Worm (Caenorhabditis elegans) whole organism, L4 larva: ENCODE measurements around the gene ZC13.10.

ENCODE experiments used
- F10B5.3 ChIP-seq: sonication (generic microtip); optimal IDR thresholded peaks from 2 replicates; lab custom pipeline; 2016; ENCODE audit warnings: mild to moderate bottlenecking, missing genetic modification characterization, missing compliant biosample characterization
- F37D6.2 ChIP-seq: sonication (generic microtip); optimal IDR thresholded peaks from 2 replicates; lab custom pipeline; 2016; ENCODE audit warnings: mild to moderate bottlenecking, missing genetic modification characterization, missing compliant biosample characterization
- F49E8.2 ChIP-seq: sonication (generic microtip); optimal IDR thresholded peaks from 2 replicates; lab custom pipeline; 2016; ENCODE audit warnings: missing compliant biosample characterization, mild to moderate bottlenecking, missing genetic modification characterization, borderline replicate concordance
- R02D3.7 ChIP-seq: fragments of 150-350 bp; sonication (generic microtip); optimal IDR thresholded peaks from 3 replicates; lab custom pipeline; 2014; ENCODE audit warnings: missing biosample characterization, missing genetic modification characterization
- T20F7.1 ChIP-seq: fragments of 200-800 bp; sonication (Bioruptor generic); optimal IDR thresholded peaks from 2 replicates; lab custom pipeline; 2018; ENCODE audit warnings: mild to moderate bottlenecking, missing genetic modification characterization, missing compliant biosample characterization
- Y5F2A.4 ChIP-seq: fragments of 200-800 bp; sonication (Bioruptor generic); optimal IDR thresholded peaks from 2 replicates; lab custom pipeline; 2018; ENCODE audit warnings: mild to moderate bottlenecking, missing genetic modification characterization, missing compliant biosample characterization
- Y75B8A.6 ChIP-seq: fragments of 200-800 bp; sonication (Bioruptor generic); IDR thresholded peaks from 2 replicates; pipeline ENCODE4 v1.3.6; 2022; ENCODE audit warnings: missing genetic modification reagents, missing genetic modification characterization, missing compliant biosample characterization
- ZK337.2 ChIP-seq: fragments of 200-800 bp; sonication (Bioruptor generic); IDR thresholded peaks from 2 replicates; pipeline ENCODE4 v1.3.6; 2022; ENCODE audit warnings: missing genetic modification reagents, missing genetic modification characterization, missing compliant biosample characterization
- ceh-28 ChIP-seq: fragments of 150-350 bp; optimal IDR thresholded peaks from 2 replicates; lab custom pipeline; 2014; ENCODE audit warnings: missing biosample characterization, missing genetic modification reagents, missing genetic modification characterization
- ceh-44 ChIP-seq: fragments of 200-800 bp; sonication (Bioruptor generic); IDR thresholded peaks from 2 replicates; pipeline ENCODE4 v1.3.6; 2022; ENCODE audit warnings: missing genetic modification reagents, missing genetic modification characterization, missing compliant biosample characterization
- ceh-62 ChIP-seq: sonication (generic microtip); optimal IDR thresholded peaks from 2 replicates; lab custom pipeline; 2017; ENCODE audit warnings: missing biosample characterization, missing genetic modification characterization
- cey-2 ChIP-seq: sonication (generic microtip); optimal IDR thresholded peaks from 3 replicates; lab custom pipeline; 2017; ENCODE audit warnings: missing genetic modification characterization, mild to moderate bottlenecking, missing compliant biosample characterization, antibody characterized with exemption, borderline replicate concordance; ENCODE audit not compliant: insufficient read depth
- ctbp-1 ChIP-seq: fragments of 200-800 bp; sonication (Bioruptor generic); IDR thresholded peaks from 2 replicates; pipeline ENCODE4 v1.3.6; 2022; ENCODE audit warnings: missing genetic modification reagents, missing genetic modification characterization, missing compliant biosample characterization
- daf-19 ChIP-seq: fragments of 200-800 bp; sonication (Bioruptor generic); conservative IDR thresholded peaks from 2 replicates; pipeline ENCODE4 v1.3.6; 2022; ENCODE audit warnings: missing genetic modification characterization, missing compliant biosample characterization
- daf-8 ChIP-seq: fragments of 200-800 bp; sonication (Bioruptor generic); IDR thresholded peaks from 2 replicates; pipeline ENCODE4 v1.3.6; 2022; ENCODE audit warnings: missing genetic modification characterization, missing compliant biosample characterization
- dmd-6 ChIP-seq: fragments of 200-800 bp; sonication (Bioruptor generic); IDR thresholded peaks from 2 replicates; pipeline ENCODE4 v1.3.6; 2022; ENCODE audit warnings: missing genetic modification reagents, missing genetic modification characterization, missing compliant biosample characterization
- dmd-8 ChIP-seq: fragments of 200-800 bp; sonication (Bioruptor generic); IDR thresholded peaks from 2 replicates; pipeline ENCODE4 v1.3.6; 2022; ENCODE audit warnings: missing genetic modification characterization, missing compliant biosample characterization
- dpl-1 ChIP-seq: fragments of 150-350 bp; optimal IDR thresholded peaks from 2 replicates; lab custom pipeline; 2014; ENCODE audit warnings: missing biosample characterization, missing genetic modification reagents, missing genetic modification characterization
- duxl-1 ChIP-seq: sonication (generic microtip); optimal IDR thresholded peaks from 2 replicates; lab custom pipeline; 2016; ENCODE audit warnings: mild to moderate bottlenecking, missing genetic modification characterization, moderate library complexity, missing compliant biosample characterization; ENCODE audit not compliant: poor library complexity
- gei-8 ChIP-seq: fragments of 200-800 bp; sonication (Bioruptor generic); optimal IDR thresholded peaks from 2 replicates; lab custom pipeline; 2018; ENCODE audit warnings: mild to moderate bottlenecking, missing genetic modification characterization, missing compliant biosample characterization
- hif-1 ChIP-seq, 2 experiments: sonication (generic microtip); optimal IDR thresholded peaks; 2 replicates each; lab custom pipeline; 2016 to 2017; ENCODE audit warnings: missing compliant biosample characterization in 2 of 2, missing genetic modification characterization in 2 of 2, missing genetic modification reagents in 2 of 2, missing genotype in 2 of 2, mild to moderate bottlenecking in 1 of 2
- lin-1 ChIP-seq: fragments of 200-800 bp; sonication (Bioruptor generic); IDR thresholded peaks from 2 replicates; pipeline ENCODE4 v1.3.6; 2022; ENCODE audit warnings: missing genetic modification reagents, missing genetic modification characterization, missing compliant biosample characterization
- lin-13 ChIP-seq: fragments of 150-350 bp; optimal IDR thresholded peaks from 2 replicates; lab custom pipeline; 2014; ENCODE audit warnings: missing biosample characterization, missing genetic modification reagents, missing genetic modification characterization
- lin-15B ChIP-seq: fragments of 150-350 bp; sonication (generic microtip); optimal IDR thresholded peaks from 3 replicates; lab custom pipeline; 2014; ENCODE audit warnings: missing biosample characterization, missing genetic modification characterization
- lin-29 ChIP-seq: fragments of 200-800 bp; sonication (Bioruptor generic); IDR thresholded peaks from 2 replicates; pipeline ENCODE4 v1.3.6; 2022; ENCODE audit warnings: missing genetic modification reagents, missing genetic modification characterization, missing compliant biosample characterization
- lin-38 ChIP-seq: fragments of 200-800 bp; sonication (Bioruptor generic); IDR thresholded peaks from 2 replicates; pipeline ENCODE4 v1.3.6; 2022; ENCODE audit warnings: missing genetic modification reagents, missing genetic modification characterization, missing compliant biosample characterization
- lir-3 ChIP-seq: sonication (generic microtip); optimal IDR thresholded peaks from 2 replicates; lab custom pipeline; 2016; ENCODE audit warnings: mild to moderate bottlenecking, missing genetic modification characterization, missing compliant biosample characterization
- madf-5 ChIP-seq, 2 experiments: fragments of 200-800 bp; sonication (Bioruptor generic); IDR thresholded peaks; 2 replicates each; pipeline ENCODE4 v1.3.6; 2022; ENCODE audit warnings: missing compliant biosample characterization in 2 of 2, missing genetic modification characterization in 2 of 2
- madf-9 ChIP-seq: fragments of 200-800 bp; sonication (Bioruptor generic); conservative IDR thresholded peaks from 2 replicates; pipeline ENCODE4 v1.3.6; 2022; ENCODE audit warnings: missing genetic modification reagents, missing genetic modification characterization, missing compliant biosample characterization
- mep-1 ChIP-seq: fragments of 150-350 bp; sonication (generic microtip); optimal IDR thresholded peaks from 3 replicates; lab custom pipeline; 2014; ENCODE audit warnings: missing biosample characterization, missing genetic modification characterization
- mes-2 ChIP-seq: sonication (generic microtip); optimal IDR thresholded peaks from 2 replicates; lab custom pipeline; 2016; ENCODE audit warnings: missing genotype, mild to moderate bottlenecking, missing genetic modification characterization, missing compliant biosample characterization; ENCODE audit not compliant: poor library complexity, severe bottlenecking
- mxl-3 ChIP-seq: fragments of 200-800 bp; sonication (Bioruptor generic); optimal IDR thresholded peaks from 2 replicates; lab custom pipeline; 2018; ENCODE audit warnings: mild to moderate bottlenecking, missing genetic modification characterization, missing compliant biosample characterization
- nhr-10 ChIP-seq: fragments of 150-350 bp; optimal IDR thresholded peaks from 2 replicates; lab custom pipeline; 2014; ENCODE audit warnings: missing biosample characterization, missing genetic modification characterization
- nhr-28 ChIP-seq: fragments of 150-350 bp; optimal IDR thresholded peaks from 2 replicates; lab custom pipeline; 2014; ENCODE audit warnings: missing biosample characterization, missing genetic modification characterization
- nhr-42 ChIP-seq: fragments of 200-800 bp; sonication (Bioruptor generic); IDR thresholded peaks from 2 replicates; pipeline ENCODE4 v1.3.6; 2022; ENCODE audit warnings: missing genetic modification characterization, missing compliant biosample characterization
- nhr-48 ChIP-seq: sonication (generic microtip); optimal IDR thresholded peaks from 2 replicates; lab custom pipeline; 2016; ENCODE audit warnings: mild to moderate bottlenecking, missing genetic modification characterization, missing compliant biosample characterization
- pha-4 ChIP-seq, 2 experiments: fragments of 150-350 bp in 1 of 2; fragments of 200-800 bp in 1 of 2; sonication (Bioruptor generic) in 1 of 2; IDR thresholded peaks in 1 of 2; optimal IDR thresholded peaks in 1 of 2; 2 replicates each; pipeline versions ENCODE4 v1.3.6 to Lab custom; 2014 to 2022; ENCODE audit warnings: missing genetic modification characterization in 2 of 2, missing genetic modification reagents in 2 of 2, missing biosample characterization in 1 of 2, missing compliant biosample characterization in 1 of 2
- php-3 ChIP-seq: fragments of 200-800 bp; sonication (Bioruptor generic); IDR thresholded peaks from 2 replicates; pipeline ENCODE4 v1.3.6; 2022; ENCODE audit warnings: missing genetic modification reagents, missing genetic modification characterization, missing compliant biosample characterization
- pqm-1 ChIP-seq: sonication (generic microtip); optimal IDR thresholded peaks from 2 replicates; lab custom pipeline; 2017; ENCODE audit warnings: missing biosample characterization, missing genetic modification characterization
- saeg-2 ChIP-seq: fragments of 200-800 bp; sonication (Bioruptor generic); IDR thresholded peaks from 2 replicates; pipeline ENCODE4 v1.3.6; 2022; ENCODE audit warnings: missing genetic modification reagents, missing genetic modification characterization, missing compliant biosample characterization
- sdz-12 ChIP-seq: fragments of 200-800 bp; sonication (Bioruptor generic); optimal IDR thresholded peaks from 2 replicates; lab custom pipeline; 2018; ENCODE audit warnings: mild to moderate bottlenecking, missing genetic modification characterization, missing compliant biosample characterization
- set-16 ChIP-seq: fragments of 200-800 bp; sonication (Bioruptor generic); IDR thresholded peaks from 2 replicates; pipeline ENCODE4 v1.3.6; 2022; ENCODE audit warnings: missing genetic modification reagents, missing genetic modification characterization, missing compliant biosample characterization
- skn-1 ChIP-seq: fragments of 150-350 bp; optimal IDR thresholded peaks from 2 replicates; lab custom pipeline; 2014; ENCODE audit warnings: missing biosample characterization, missing genetic modification characterization
- snpc-4 ChIP-seq: fragments of 150-350 bp; optimal IDR thresholded peaks from 2 replicates; lab custom pipeline; 2014; ENCODE audit warnings: missing biosample characterization, missing genetic modification characterization
- tag-97 ChIP-seq: fragments of 200-800 bp; sonication (Bioruptor generic); IDR thresholded peaks from 2 replicates; pipeline ENCODE4 v1.3.6; 2022; ENCODE audit warnings: missing genetic modification characterization, missing compliant biosample characterization
- tra-1 ChIP-seq: fragments of 200-800 bp; sonication (Bioruptor generic); IDR thresholded peaks from 2 replicates; pipeline ENCODE4 v1.3.6; 2022; ENCODE audit warnings: missing genetic modification reagents, missing genetic modification characterization, missing compliant biosample characterization
- unc-62 ChIP-seq, 3 experiments: fragments of 150-350 bp in 1 of 3; sonication (generic microtip); optimal IDR thresholded peaks in 2 of 3; peaks in 1 of 3; 1 replicate in 1 of 3; 2 replicates in 2 of 3; lab custom pipeline; 2014 to 2017; ENCODE audit warnings: missing biosample characterization in 3 of 3, missing genetic modification characterization in 3 of 3, missing genetic modification reagents in 3 of 3, missing genotype in 1 of 3
- zfp-2 ChIP-seq: sonication (generic microtip); optimal IDR thresholded peaks from 2 replicates; lab custom pipeline; 2016; ENCODE audit warnings: mild to moderate bottlenecking, missing genetic modification characterization, missing compliant biosample characterization
- ztf-7 ChIP-seq: fragments of 150-350 bp; optimal IDR thresholded peaks from 2 replicates; lab custom pipeline; 2014; ENCODE audit warnings: missing biosample characterization, missing genetic modification characterization

The ZC13.10 gene

DNA sequence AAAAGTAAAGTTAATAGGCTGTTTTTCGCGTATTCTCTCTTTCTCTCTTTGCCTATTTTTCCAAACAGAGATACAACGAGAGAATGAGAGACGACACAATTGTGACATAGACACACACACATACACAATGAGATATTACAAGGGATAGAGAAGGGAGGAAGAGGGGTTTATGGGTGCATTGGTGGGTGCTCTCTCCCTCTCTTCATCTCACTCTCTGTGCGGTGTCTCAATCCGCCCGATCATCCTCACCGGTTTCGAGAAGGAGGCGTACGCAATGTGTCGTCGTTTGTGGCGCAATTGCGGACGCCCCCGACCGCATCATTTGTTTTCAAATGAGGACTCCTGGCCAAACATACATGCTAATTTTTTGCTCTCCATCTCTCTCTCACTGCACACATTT is 47.1 kb upstream of the ZC13.10 start (continued):
- TF ChIP-seq lir-3 (tag; lab: Kevin White, UChicago) (no peak), php-3 (no peak), hif-1 (tag; optimal IDR thresholded peaks at IDR 0.05; lab: Kevin White, UChicago) (peak in 1 of 2 experiments; percentile 74), Y75B8A.6 (GFP tag; lab: Robert Waterston, UW) (no peak), duxl-1 (tag; lab: Kevin White, UChicago) (peak; percentile 73), mep-1 (peak; percentile 96), lin-15B (tag; lab: Kevin White, UChicago) (no peak), saeg-2 (GFP tag; lab: Robert Waterston, UW) (peak; percentile 82; the same call in 1 of the 2 replicates), F49E8.2 (tag; lab: Kevin White, UChicago) (no peak), T20F7.1 (GFP tag; lab: Kevin White, UChicago) (peak; percentile 80), daf-8 (GFP tag; lab: Robert Waterston, UW) (no peak), dmd-6 (GFP tag; lab: Robert Waterston, UW) (peak; percentile 51; the same call in 1 of the 2 replicates), dmd-8 (no peak), lin-38 (GFP tag; lab: Robert Waterston, UW) (peak; percentile 59), tra-1 (peak; percentile 75), nhr-10 (tag; lab: Kevin White, UChicago) (no peak), ztf-7 (tag; lab: Kevin White, UChicago) (peak; percentile 82), mes-2 (peak; percentile 73), tag-97 (no peak), cey-2 (no peak), ceh-28 (no peak), sdz-12 (no peak), F10B5.3 (tag; lab: Kevin White, UChicago) (no peak), unc-62 (GFP tag; optimal IDR thresholded peaks at IDR 0.05 in 1 of 2; lab: Kevin White, UChicago) (peak in 1 of 2 experiments; percentile 99), unc-62 (tag; optimal IDR thresholded peaks at IDR 0.05; lab: Kevin White, UChicago) (no peak), Y5F2A.4 (no peak), set-16 (GFP tag; lab: Robert Waterston, UW) (peak; percentile 79), daf-19 (GFP tag; lab: Robert Waterston, UW) (no peak), dpl-1 (GFP tag; lab: Kevin White, UChicago) (peak; percentile 23), madf-9 (GFP tag; lab: Robert Waterston, UW) (peak; percentile 77), zfp-2 (tag; lab: Kevin White, UChicago) (no peak), snpc-4 (tag; lab: Kevin White, UChicago) (peak; percentile 11), mxl-3 (peak; percentile 86), gei-8 (GFP tag; lab: Kevin White, UChicago) (no peak), madf-5 (GFP tag; IDR thresholded peaks at IDR 0.05; lab: Robert Waterston, UW) (0 out of 4 replicates have a peak, but pooled peaks of 1 of the 2 experiments have one; percentile 9), R02D3.7 (no peak), nhr-28 (tag; lab: Kevin White, UChicago) (peak; percentile 75), nhr-42 (GFP tag; lab: Robert Waterston, UW) (no peak), lin-29 (GFP tag; lab: Robert Waterston, UW) (no peak), F37D6.2 (tag; lab: Kevin White, UChicago) (peak; percentile 90), nhr-48 (tag; lab: Kevin White, UChicago) (peak; percentile 91), ctbp-1 (GFP tag; lab: Robert Waterston, UW) (peak; percentile 93), pqm-1 (tag; lab: Kevin White, UChicago) (no peak), pha-4 (GFP tag; IDR thresholded peaks at IDR 0.05; lab: Robert Waterston, UW) (peak; percentile 37; the same call in 1 of the 2 replicates), pha-4 (tag; optimal IDR thresholded peaks at IDR 0.05; lab: Kevin White, UChicago) (no peak), ZK337.2 (GFP tag; lab: Robert Waterston, UW) (no peak), skn-1 (tag; lab: Kevin White, UChicago) (no peak), lin-13 (peak; percentile 82), lin-1 (GFP tag; lab: Robert Waterston, UW) (no peak), ceh-62 (tag; lab: Kevin White, UChicago) (no peak), ceh-44 (GFP tag; lab: Robert Waterston, UW) (0 out of 2 replicates have a peak, but pooled peaks have one; percentile 9)
